Worm (Caenorhabditis elegans) whole organism, L3 larva: ENCODE results near the gene tsr-1.

Experiments used
- ZK546.5 ChIP-seq: sonication (generic microtip); optimal IDR thresholded peaks from 2 replicates; lab custom pipeline; 2017; ENCODE audit warnings: missing biosample characterization, missing genetic modification characterization
- aly-2 ChIP-seq: fragments of 150-350 bp; optimal IDR thresholded peaks from 2 replicates; lab custom pipeline; 2014; ENCODE audit warnings: missing biosample characterization, missing genetic modification characterization
- ceh-16 ChIP-seq: sonication (generic microtip); optimal IDR thresholded peaks from 2 replicates; lab custom pipeline; 2017; ENCODE audit warnings: missing biosample characterization, missing genetic modification characterization
- ceh-28 ChIP-seq: fragments of 150-350 bp; optimal IDR thresholded peaks from 2 replicates; lab custom pipeline; 2014; ENCODE audit warnings: missing biosample characterization, missing genetic modification reagents, missing genetic modification characterization
- ceh-9 ChIP-seq: sonication (generic microtip); optimal IDR thresholded peaks from 2 replicates; lab custom pipeline; 2018; ENCODE audit warnings: missing biosample characterization, missing genetic modification characterization
- elt-1 ChIP-seq: fragments of 150-350 bp; optimal IDR thresholded peaks from 2 replicates; lab custom pipeline; 2014; ENCODE audit warnings: missing biosample characterization, missing genetic modification characterization
- elt-2 ChIP-seq: sonication (generic microtip); optimal IDR thresholded peaks from 2 replicates; lab custom pipeline; 2016; ENCODE audit warnings: missing genetic modification reagents, mild to moderate bottlenecking, missing genetic modification characterization, missing compliant biosample characterization
- elt-3 ChIP-seq, 3 experiments: fragments of 150-350 bp in 1 of 3; sonication (generic microtip) in 2 of 3; optimal IDR thresholded peaks; 2 replicates in 2 of 3; 4 replicates in 1 of 3; lab custom pipeline; 2014 to 2017; ENCODE audit warnings: missing biosample characterization in 3 of 3, missing genetic modification characterization in 3 of 3
- eor-1 ChIP-seq, 2 experiments: fragments of 150-350 bp; optimal IDR thresholded peaks; 2 replicates each; lab custom pipeline; 2014 to 2018; ENCODE audit warnings: missing biosample characterization in 2 of 2, missing genetic modification characterization in 2 of 2
- fkh-10 ChIP-seq: sonication (generic microtip); optimal IDR thresholded peaks from 2 replicates; lab custom pipeline; 2017; ENCODE audit warnings: missing biosample characterization, missing genetic modification reagents, missing genetic modification characterization
- fkh-2 ChIP-seq: fragments of 150-350 bp; optimal IDR thresholded peaks from 2 replicates; lab custom pipeline; 2014; ENCODE audit warnings: missing biosample characterization, missing genetic modification reagents, missing genetic modification characterization
- hmg-11 ChIP-seq: sonication (generic microtip); optimal IDR thresholded peaks from 2 replicates; lab custom pipeline; 2016; ENCODE audit warnings: missing genetic modification characterization, missing compliant biosample characterization
- jun-1 ChIP-seq: fragments of 150-350 bp; optimal IDR thresholded peaks from 2 replicates; lab custom pipeline; 2014; ENCODE audit warnings: missing biosample characterization, missing genetic modification reagents, missing genetic modification characterization
- lin-15B ChIP-seq: fragments of 150-350 bp; optimal IDR thresholded peaks from 2 replicates; lab custom pipeline; 2014; ENCODE audit warnings: missing biosample characterization, missing genetic modification characterization
- lin-39 ChIP-seq: fragments of 150-350 bp; optimal IDR thresholded peaks from 2 replicates; lab custom pipeline; 2018; ENCODE audit warnings: missing biosample characterization, missing genetic modification reagents, missing genetic modification characterization
- mdl-1 ChIP-seq: fragments of 150-350 bp; optimal IDR thresholded peaks from 2 replicates; lab custom pipeline; 2014; ENCODE audit warnings: missing biosample characterization, missing genetic modification characterization
- mml-1 ChIP-seq: fragments of 150-350 bp; sonication (generic microtip); optimal IDR thresholded peaks from 3 replicates; lab custom pipeline; 2014; ENCODE audit warnings: missing biosample characterization, missing genetic modification characterization
- nhr-11 ChIP-seq: fragments of 150-350 bp; optimal IDR thresholded peaks from 2 replicates; lab custom pipeline; 2014; ENCODE audit warnings: missing biosample characterization, missing genetic modification characterization
- nhr-23 ChIP-seq: fragments of 150-350 bp; optimal IDR thresholded peaks from 2 replicates; lab custom pipeline; 2014; ENCODE audit warnings: missing biosample characterization, missing genetic modification reagents, missing genetic modification characterization
- nhr-25 ChIP-seq: sonication (generic microtip); optimal IDR thresholded peaks from 2 replicates; lab custom pipeline; 2017; ENCODE audit warnings: missing biosample characterization, missing genetic modification characterization
- nhr-28 ChIP-seq: fragments of 150-350 bp; optimal IDR thresholded peaks from 2 replicates; lab custom pipeline; 2014; ENCODE audit warnings: missing biosample characterization, missing genetic modification characterization
- nhr-67 ChIP-seq: fragments of 150-350 bp; optimal IDR thresholded peaks from 2 replicates; lab custom pipeline; 2014; ENCODE audit warnings: missing biosample characterization, missing genetic modification characterization
- pha-4 ChIP-seq: fragments of 150-350 bp; optimal IDR thresholded peaks from 2 replicates; lab custom pipeline; 2014; ENCODE audit warnings: missing biosample characterization, missing genetic modification reagents, missing genetic modification characterization
- pqm-1 ChIP-seq: fragments of 150-350 bp; optimal IDR thresholded peaks from 2 replicates; lab custom pipeline; 2017; ENCODE audit warnings: missing biosample characterization, missing genetic modification characterization, inconsistent platforms
- snpc-4 ChIP-seq: fragments of 150-350 bp; optimal IDR thresholded peaks from 2 replicates; lab custom pipeline; 2014; ENCODE audit warnings: missing biosample characterization, missing genetic modification characterization
- unc-62 ChIP-seq: fragments of 150-350 bp; sonication (generic microtip); optimal IDR thresholded peaks from 4 replicates; lab custom pipeline; 2014; ENCODE audit warnings: missing biosample characterization, missing genetic modification reagents, missing genetic modification characterization
- zag-1 ChIP-seq: fragments of 150-350 bp; optimal IDR thresholded peaks from 2 replicates; lab custom pipeline; 2014; ENCODE audit warnings: missing biosample characterization, missing genetic modification characterization
- ztf-11 ChIP-seq: fragments of 150-350 bp; optimal IDR thresholded peaks from 2 replicates; lab custom pipeline; 2014; ENCODE audit warnings: missing biosample characterization, missing genetic modification characterization

tsr-1 gene

ce11 chrII:2438180-2438579, 35.0 kb downstream of the tsr-1 start:
- no peak for TF ChIP-seq nhr-11
- no peak for TF ChIP-seq nhr-28
- TF ChIP-seq nhr-25 (tag; lab: Kevin White, UChicago), result no peak
- no peak for TF ChIP-seq ceh-16 (tag; lab: Kevin White, UChicago)
- no peak for TF ChIP-seq snpc-4 (tag; lab: Kevin White, UChicago)
- peak; percentile 34 for TF ChIP-seq pqm-1 (tag; lab: Kevin White, UChicago)
- no peak for TF ChIP-seq lin-15B (tag; lab: Kevin White, UChicago)
- TF ChIP-seq nhr-67, result no peak
- no peak for TF ChIP-seq nhr-23 (tag; lab: Kevin White, UChicago)
- no peak for TF ChIP-seq ceh-9 (tag; lab: Kevin White, UChicago)
- peak; percentile 75 for TF ChIP-seq elt-2 (tag; lab: Kevin White, UChicago)

- TF ChIP-seq jun-1 (tag; lab: Kevin White, UChicago), result no peak
- TF ChIP-seq nhr-23 (tag; lab: Kevin White, UChicago), result peak; percentile 3
- TF ChIP-seq ceh-16 (tag; lab: Kevin White, UChicago), result peak; percentile 55
- TF ChIP-seq unc-62, result no peak
- peak; percentile 85 for TF ChIP-seq elt-1 (tag; lab: Kevin White, UChicago)
- TF ChIP-seq nhr-25 (tag; lab: Kevin White, UChicago), result peak; percentile 1
Measured at ce11 chrII:2436757-2437156, 36.4 kb downstream of the tsr-1 start.

ce11 chrII:2435566-2435965, 37.6 kb downstream of the tsr-1 start:
- no peak for TF ChIP-seq ceh-28 (tag; lab: Kevin White, UChicago)
- TF ChIP-seq elt-3 (tag; optimal IDR thresholded peaks at IDR 0.05; lab: Kevin White, UChicago), result peak in 1 of 3 experiments; percentile 34

- TF ChIP-seq fkh-10, result no peak
- TF ChIP-seq fkh-2 (tag; lab: Kevin White, UChicago), result no peak
Measured at ce11 chrII:2431972-2432371, 41.2 kb downstream of the tsr-1 start, which contains the start of gene ceh-86. Gene ceh-86, minus strand, starts transcription at chrII:2432072.

ce11 chrII:2422427-2422826, 50.7 kb downstream of the tsr-1 start:
- TF ChIP-seq aly-2 (tag; lab: Kevin White, UChicago) (no peak), jun-1 (tag; lab: Kevin White, UChicago) (no peak), elt-2 (tag; lab: Kevin White, UChicago) (peak; percentile 6), hmg-11 (tag; lab: Kevin White, UChicago) (no peak), mml-1 (tag; lab: Kevin White, UChicago) (no peak)
- TF ChIP-seq, all 47 proteins: peak for 1

ce11 chrII:2421905-2422304, 51.3 kb downstream of the tsr-1 start, which contains the start of gene F42G2.2:
Gene F42G2.2, plus strand, starts transcription at chrII:2422205.
- TF ChIP-seq ZK546.5, result no peak

ce11 chrII:2421185-2421584, 52.0 kb downstream of the tsr-1 start:
- TF ChIP-seq elt-3 (tag; optimal IDR thresholded peaks at IDR 0.05; lab: Kevin White, UChicago) (no peak), pqm-1 (tag; lab: Kevin White, UChicago) (peak; percentile 57), ztf-11 (no peak), pha-4 (tag; lab: Kevin White, UChicago) (peak; percentile 36), elt-2 (tag; lab: Kevin White, UChicago) (peak; percentile 52)

ce11 chrII:2420685-2421084, 52.5 kb downstream of the tsr-1 start:
- TF ChIP-seq nhr-28 (no peak), nhr-25 (tag; lab: Kevin White, UChicago) (no peak), mdl-1 (no peak), aly-2 (tag; lab: Kevin White, UChicago) (no peak), pqm-1 (tag; lab: Kevin White, UChicago) (peak; percentile 24), pha-4 (tag; lab: Kevin White, UChicago) (peak; percentile 62), elt-2 (tag; lab: Kevin White, UChicago) (peak; percentile 62)
- TF ChIP-seq, all 47 proteins: peak for 3

- TF ChIP-seq eor-1 (tag; optimal IDR thresholded peaks at IDR 0.05; lab: Kevin White, UChicago), result no peak
- TF ChIP-seq lin-39, result no peak
- TF ChIP-seq zag-1 (tag; lab: Kevin White, UChicago), result no peak
- no peak for TF ChIP-seq pha-4 (tag; lab: Kevin White, UChicago)
- TF ChIP-seq nhr-28, result no peak
- no peak for TF ChIP-seq mml-1 (tag; lab: Kevin White, UChicago)
- TF ChIP-seq ceh-9 (tag; lab: Kevin White, UChicago), result no peak
Measured at ce11 chrII:2418836-2419235, 54.3 kb downstream of the tsr-1 start, which contains the start of gene fbxc-20. Gene fbxc-20, plus strand, starts transcription at chrII:2419136.
